Fruit fly (Drosophila melanogaster) Kc167 (cell line): ENCODE data around the gene acs.

Experiments
- Myc ChIP-seq: fragments of >200 bp; optimal IDR thresholded peaks from 2 replicates; lab custom pipeline; 2017; ENCODE audit warnings: missing external identifiers
- psq ChIP-seq: fragments of >200 bp; optimal IDR thresholded peaks from 2 replicates; lab custom pipeline; 2017; ENCODE audit warnings: missing external identifiers

DNA sequence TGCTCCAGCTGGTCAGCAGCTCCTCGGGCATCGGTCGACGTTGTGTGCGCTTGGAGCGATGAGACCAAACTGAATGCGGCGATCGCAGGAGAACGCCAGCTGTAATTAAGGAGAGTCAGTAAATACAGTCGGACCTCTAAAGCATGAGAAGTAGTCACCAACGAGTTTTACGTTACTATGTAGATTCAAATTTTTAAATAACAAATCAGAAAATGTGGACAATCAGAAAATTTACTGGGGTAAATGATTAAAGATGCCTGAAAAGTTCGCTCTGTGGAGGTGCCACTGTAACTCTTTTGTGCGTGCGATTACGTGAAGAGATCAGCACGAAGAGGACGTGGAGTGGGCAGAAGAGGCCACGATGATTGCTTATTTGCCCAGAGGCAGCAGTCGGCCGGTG is 8.5 kb upstream of the acs start, which contains the start of gene SCOT:
- TF ChIP-seq Myc (lab: Kevin White, UChicago) (no peak), psq (lab: Kevin White, UChicago) (no peak)
